Worm (Caenorhabditis elegans) whole organism, L1 larva: ENCODE results near the gene C15C8.7.

ENCODE experiments used
- C04F5.9 ChIP-seq: sonication (generic microtip); optimal IDR thresholded peaks from 2 replicates; lab custom pipeline; 2016; ENCODE audit warnings: missing genetic modification characterization, missing compliant biosample characterization
- C16A3.4 ChIP-seq: fragments of 150-350 bp; optimal IDR thresholded peaks from 2 replicates; lab custom pipeline; 2014; ENCODE audit warnings: missing biosample characterization, missing genetic modification characterization
- Y116A8C.19 ChIP-seq: sonication (generic microtip); optimal IDR thresholded peaks from 2 replicates; lab custom pipeline; 2016; ENCODE audit warnings: missing compliant biosample characterization, missing genetic modification characterization, borderline replicate concordance
- aly-2 ChIP-seq: fragments of 150-350 bp; optimal IDR thresholded peaks from 2 replicates; lab custom pipeline; 2014; ENCODE audit warnings: missing biosample characterization, missing genetic modification characterization
- blmp-1 ChIP-seq: fragments of 150-350 bp; optimal IDR thresholded peaks from 2 replicates; lab custom pipeline; 2014; ENCODE audit warnings: missing biosample characterization, missing genetic modification characterization
- ceh-82 ChIP-seq, 3 experiments: fragments of 150-350 bp in 1 of 3; sonication (generic microtip) in 2 of 3; optimal IDR thresholded peaks; 2 replicates each; lab custom pipeline; 2014 to 2017; ENCODE audit warnings: missing biosample characterization in 3 of 3, missing genetic modification characterization in 3 of 3
- ceh-90 ChIP-seq: sonication (generic microtip); optimal IDR thresholded peaks from 2 replicates; lab custom pipeline; 2016; ENCODE audit warnings: missing genetic modification characterization, missing compliant biosample characterization
- ces-1 ChIP-seq: fragments of 150-350 bp; optimal IDR thresholded peaks from 2 replicates; lab custom pipeline; 2014; ENCODE audit warnings: missing biosample characterization, missing genetic modification reagents, missing genetic modification characterization
- dpl-1 ChIP-seq, 3 experiments: fragments of 150-350 bp in 2 of 3; sonication (generic microtip) in 1 of 3; optimal IDR thresholded peaks; 2 replicates each; lab custom pipeline; 2014 to 2017; ENCODE audit warnings: missing biosample characterization in 3 of 3, missing genetic modification characterization in 3 of 3, missing genetic modification reagents in 3 of 3
- dsc-1 ChIP-seq: sonication (generic microtip); optimal IDR thresholded peaks from 2 replicates; lab custom pipeline; 2016; ENCODE audit warnings: mild to moderate bottlenecking, missing genetic modification characterization, missing compliant biosample characterization
- efl-3 ChIP-seq: fragments of 200-800 bp; sonication (Bioruptor generic); optimal IDR thresholded peaks from 2 replicates; lab custom pipeline; 2018; ENCODE audit warnings: mild to moderate bottlenecking, missing genetic modification characterization, missing compliant biosample characterization
- elt-2 ChIP-seq: sonication (generic microtip); optimal IDR thresholded peaks from 2 replicates; lab custom pipeline; 2016; ENCODE audit warnings: missing genetic modification characterization, mild to moderate bottlenecking, inconsistent platforms, missing compliant biosample characterization, missing genetic modification reagents
- elt-3 ChIP-seq, 6 experiments: fragments of 150-350 bp in 1 of 6; sonication (generic microtip); optimal IDR thresholded peaks; 2 replicates each; lab custom pipeline; 2017 to 2018; ENCODE audit warnings: missing biosample characterization in 6 of 6, missing genetic modification characterization in 6 of 6, inconsistent platforms in 1 of 6
- fkh-10 ChIP-seq: sonication (generic microtip); optimal IDR thresholded peaks from 2 replicates; lab custom pipeline; 2017; ENCODE audit warnings: missing biosample characterization, missing genetic modification reagents, missing genetic modification characterization
- fkh-4 ChIP-seq: sonication (generic microtip); optimal IDR thresholded peaks from 2 replicates; lab custom pipeline; 2016; ENCODE audit warnings: missing compliant biosample characterization, missing genetic modification characterization, borderline replicate concordance
- hlh-4 ChIP-seq: sonication (generic microtip); optimal IDR thresholded peaks from 2 replicates; lab custom pipeline; 2016; ENCODE audit warnings: mild to moderate bottlenecking, missing genetic modification characterization, missing compliant biosample characterization
- irx-1 ChIP-seq: sonication (generic microtip); optimal IDR thresholded peaks from 2 replicates; lab custom pipeline; 2016; ENCODE audit warnings: missing genetic modification characterization, missing compliant biosample characterization
- isw-1 ChIP-seq: fragments of 200-800 bp; sonication (Bioruptor generic); IDR thresholded peaks from 2 replicates; pipeline ENCODE4 v1.3.6; 2022; ENCODE audit warnings: missing genetic modification characterization, missing compliant biosample characterization
- lin-13 ChIP-seq: fragments of 150-350 bp; optimal IDR thresholded peaks from 2 replicates; lab custom pipeline; 2014; ENCODE audit warnings: missing biosample characterization, missing genetic modification reagents, missing genetic modification characterization
- lin-15B ChIP-seq: fragments of 150-350 bp; sonication (generic microtip); optimal IDR thresholded peaks from 3 replicates; lab custom pipeline; 2014; ENCODE audit warnings: missing biosample characterization, missing genetic modification characterization
- lin-35 ChIP-seq, 2 experiments: fragments of 150-350 bp; optimal IDR thresholded peaks; 2 replicates each; lab custom pipeline; 2014; ENCODE audit warnings: missing biosample characterization in 2 of 2, missing genetic modification characterization in 2 of 2, missing genetic modification reagents in 2 of 2
- mab-9 ChIP-seq: fragments of 200-800 bp; sonication (Bioruptor generic); IDR thresholded peaks from 2 replicates; pipeline ENCODE4 v1.3.6; 2022; ENCODE audit warnings: missing genetic modification reagents, missing genetic modification characterization, missing compliant biosample characterization
- nhr-47 ChIP-seq: sonication (generic microtip); optimal IDR thresholded peaks from 2 replicates; lab custom pipeline; 2016; ENCODE audit warnings: mild to moderate bottlenecking, missing genetic modification characterization, moderate library complexity, missing compliant biosample characterization
- nhr-77 ChIP-seq: fragments of 150-350 bp; optimal IDR thresholded peaks from 2 replicates; lab custom pipeline; 2014; ENCODE audit warnings: missing biosample characterization, missing genetic modification characterization
- nhr-85 ChIP-seq: sonication (generic microtip); peaks from one replicate; lab custom pipeline; 2016; ENCODE audit warnings: missing genetic modification characterization, inconsistent platforms, missing compliant biosample characterization
- nhr-90 ChIP-seq: sonication (generic microtip); optimal IDR thresholded peaks from 2 replicates; lab custom pipeline; 2016; ENCODE audit warnings: mild to moderate bottlenecking, missing genetic modification characterization, missing compliant biosample characterization; ENCODE audit not compliant: poor library complexity
- rnt-1 ChIP-seq: sonication (generic microtip); optimal IDR thresholded peaks from 2 replicates; lab custom pipeline; 2016; ENCODE audit warnings: mild to moderate bottlenecking, missing genetic modification characterization, moderate library complexity, missing compliant biosample characterization
- sox-4 ChIP-seq: sonication (generic microtip); optimal IDR thresholded peaks from 2 replicates; lab custom pipeline; 2016; ENCODE audit warnings: missing genetic modification characterization, missing compliant biosample characterization
- sptf-1 ChIP-seq: fragments of 150-350 bp; optimal IDR thresholded peaks from 2 replicates; lab custom pipeline; 2014; ENCODE audit warnings: missing biosample characterization, missing genetic modification characterization
- sup-37 ChIP-seq: fragments of 200-800 bp; sonication (Bioruptor generic); optimal IDR thresholded peaks from 2 replicates; lab custom pipeline; 2018; ENCODE audit warnings: mild to moderate bottlenecking, missing genetic modification characterization, missing compliant biosample characterization
- tbx-2 ChIP-seq: sonication (generic microtip); optimal IDR thresholded peaks from 2 replicates; lab custom pipeline; 2016; ENCODE audit warnings: missing genetic modification characterization, missing compliant biosample characterization
- unc-30 ChIP-seq: sonication (generic microtip); optimal IDR thresholded peaks from 2 replicates; lab custom pipeline; 2017; ENCODE audit warnings: missing biosample characterization, missing genetic modification characterization
- unc-62 ChIP-seq: fragments of 150-350 bp; optimal IDR thresholded peaks from 2 replicates; lab custom pipeline; 2014; ENCODE audit warnings: missing biosample characterization, missing genetic modification reagents, missing genetic modification characterization
- vab-15 ChIP-seq: sonication (generic microtip); optimal IDR thresholded peaks from 2 replicates; lab custom pipeline; 2017; ENCODE audit warnings: missing genotype, mild to moderate bottlenecking, missing genetic modification characterization, missing compliant biosample characterization
- zag-1 ChIP-seq: fragments of 150-350 bp; optimal IDR thresholded peaks from 2 replicates; lab custom pipeline; 2014; ENCODE audit warnings: missing biosample characterization, missing genetic modification characterization
- ztf-11 ChIP-seq, 2 experiments: sonication (generic microtip); optimal IDR thresholded peaks; 2 replicates each; lab custom pipeline; 2016 to 2017; ENCODE audit warnings: missing genetic modification characterization in 2 of 2, missing biosample characterization in 1 of 2, missing compliant biosample characterization in 1 of 2
- ztf-4 ChIP-seq: fragments of 150-350 bp; optimal IDR thresholded peaks from 2 replicates; lab custom pipeline; 2014; ENCODE audit warnings: missing biosample characterization, missing genetic modification characterization

Gene C15C8.7

DNA sequence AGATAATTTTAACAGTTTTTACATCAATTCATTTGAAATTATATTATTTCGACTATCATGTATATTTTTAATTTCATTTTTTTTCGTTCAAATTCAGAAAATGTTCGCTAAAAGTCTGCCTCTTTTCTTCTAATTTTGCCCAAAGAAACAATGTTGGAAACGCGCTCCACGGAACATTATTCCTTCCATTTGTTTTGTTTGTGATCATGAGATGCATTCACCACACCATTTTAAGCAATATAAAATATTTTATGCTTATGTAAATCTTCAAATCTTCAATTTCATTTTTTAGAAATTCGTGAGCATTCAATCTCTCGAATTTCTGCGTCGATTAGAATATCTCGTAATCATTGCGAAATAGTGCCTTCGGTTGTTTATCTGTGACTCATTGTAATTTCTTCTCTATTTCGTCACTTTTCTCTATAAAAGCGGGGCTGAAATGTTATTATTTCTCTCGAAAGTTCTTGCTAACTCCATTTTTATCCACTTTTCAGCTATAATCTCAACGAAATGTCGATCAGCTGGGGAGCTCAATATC is 47.4 kb downstream of the C15C8.7 start, which contains the start of gene istr-1 (continued):
- no peak for TF ChIP-seq fkh-10 (GFP tag; lab: Kevin White, UChicago)

DNA sequence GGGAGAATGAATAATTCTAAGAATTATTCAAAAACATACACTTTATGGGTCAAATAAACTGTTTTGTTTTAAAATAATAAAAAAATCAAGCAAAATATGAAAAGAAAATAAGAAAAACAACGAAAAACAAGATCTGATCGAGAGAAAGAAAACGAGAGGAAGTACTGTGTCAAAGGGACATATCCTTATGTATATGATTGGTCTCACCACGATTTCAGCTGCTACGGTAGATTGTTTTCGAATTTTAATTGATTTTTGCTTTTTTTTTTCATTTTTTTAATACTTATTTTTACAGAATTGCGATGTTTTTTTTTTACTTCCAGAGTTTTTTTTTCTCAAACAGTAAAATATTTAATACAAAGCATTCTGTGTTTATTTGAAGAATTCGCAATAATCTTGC is 48.1 kb downstream of the C15C8.7 start:
- TF ChIP-seq C16A3.4 (tag; lab: Kevin White, UChicago): no peak
- TF ChIP-seq ces-1 (GFP tag; lab: Kevin White, UChicago): no peak
- no peak for TF ChIP-seq unc-30
- no peak for TF ChIP-seq sptf-1 (tag; lab: Kevin White, UChicago)
- no peak for TF ChIP-seq rnt-1 (tag; lab: Kevin White, UChicago)
- no peak for TF ChIP-seq nhr-90 (tag; lab: Kevin White, UChicago)
- no peak for TF ChIP-seq fkh-4 (tag; lab: Kevin White, UChicago)

DNA sequence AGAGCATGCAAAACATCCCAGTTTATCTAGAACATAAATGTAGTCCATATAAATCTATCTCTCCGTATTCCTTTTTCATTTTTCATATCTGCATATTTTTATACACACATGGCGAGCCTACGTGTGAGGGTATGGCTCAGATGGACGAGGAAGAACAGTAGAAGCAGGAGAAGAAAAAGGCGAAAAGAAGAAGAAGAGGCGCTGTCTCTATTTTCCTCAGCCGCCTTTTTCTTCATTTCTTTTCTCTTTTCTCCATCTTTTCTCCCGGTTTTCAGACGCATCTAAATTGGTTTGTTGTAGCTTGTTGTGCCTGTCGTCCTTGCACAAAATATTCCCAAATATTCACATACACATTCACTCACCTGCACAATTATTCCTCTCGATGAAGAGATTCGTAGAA is 48.9 kb downstream of the C15C8.7 start, which contains the start of gene K10C8.4:
Gene K10C8.4, plus strand, starts transcription at position 301 of the 400 bp plus-strand sequence.
- TF ChIP-seq ceh-90 (no peak), hlh-4 (tag; lab: Kevin White, UChicago) (no peak), isw-1 (GFP tag; lab: Robert Waterston, UW) (no peak), mab-9 (no peak), ceh-82 (tag; optimal IDR thresholded peaks at IDR 0.05; lab: Kevin White, UChicago) (no peak), C04F5.9 (no peak), unc-30 (no peak), nhr-47 (no peak), tbx-2 (no peak), blmp-1 (tag; lab: Kevin White, UChicago) (no peak), dpl-1 (GFP tag; optimal IDR thresholded peaks at IDR 0.05; lab: Kevin White, UChicago) (no peak), ztf-11 (tag; optimal IDR thresholded peaks at IDR 0.05; lab: Kevin White, UChicago) (no peak), unc-62 (GFP tag; lab: Kevin White, UChicago) (no peak), aly-2 (tag; lab: Kevin White, UChicago) (no peak), lin-35 (GFP tag; optimal IDR thresholded peaks at IDR 0.05; lab: Kevin White, UChicago) (no peak), Y116A8C.19 (tag; lab: Kevin White, UChicago) (no peak), dsc-1 (no peak)
- TF ChIP-seq, all 84 proteins: peak for 0

DNA sequence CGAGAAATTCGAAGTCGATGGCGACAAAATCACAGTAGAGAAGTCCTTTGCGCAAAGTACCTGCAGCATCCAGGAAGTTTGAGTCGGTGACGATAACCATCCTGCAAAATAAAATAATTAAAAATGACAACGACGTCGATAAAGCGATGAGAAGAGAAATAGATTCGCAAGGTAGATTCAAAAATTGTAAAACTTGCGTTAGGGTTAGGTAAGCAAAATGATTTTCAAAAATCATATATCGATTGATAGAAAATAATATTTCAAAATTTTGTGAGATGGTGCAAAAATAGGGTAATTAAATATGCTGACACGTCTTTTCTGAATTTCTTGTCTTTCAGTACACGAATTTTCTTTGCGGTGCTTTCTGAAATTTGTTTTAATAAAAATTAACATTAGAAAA is 49.7 kb downstream of the C15C8.7 start, which contains the start of gene parn-1:
Gene parn-1, minus strand, starts transcription at position 101 of the 400 bp plus-strand sequence.
- TF ChIP-seq elt-2 (no peak), lin-13 (no peak), lin-15B (no peak), nhr-77 (tag; lab: Kevin White, UChicago) (no peak), zag-1 (no peak), tbx-2 (no peak), sup-37 (GFP tag; lab: Kevin White, UChicago) (no peak), irx-1 (tag; lab: Kevin White, UChicago) (no peak), sox-4 (tag; lab: Kevin White, UChicago) (no peak), elt-3 (tag; optimal IDR thresholded peaks at IDR 0.05; lab: Kevin White, UChicago) (no peak), efl-3 (no peak), ztf-4 (tag; lab: Kevin White, UChicago) (no peak), vab-15 (tag; lab: Kevin White, UChicago) (no peak), nhr-85 (tag; lab: Kevin White, UChicago) (no peak)
